Fruit fly (Drosophila melanogaster) whole organism, prepupa: ENCODE data around the gene CG44774.

Experiments used
- CG10631 ChIP-seq: fragments of 200-800 bp; sonication (Bioruptor generic); optimal IDR thresholded peaks from 2 replicates; lab custom pipeline; 2016; ENCODE audit warnings: missing biosample characterization, missing genetic modification characterization
- CG10669 ChIP-seq: fragments of 200-800 bp; sonication (Bioruptor generic); optimal IDR thresholded peaks from 3 replicates; lab custom pipeline; 2018; ENCODE audit warnings: missing biosample characterization, mild to moderate bottlenecking, missing genetic modification characterization, moderate library complexity
- CG11762 ChIP-seq: fragments of 200-800 bp; sonication (Bioruptor generic); optimal IDR thresholded peaks from 3 replicates; lab custom pipeline; 2016; ENCODE audit warnings: missing biosample characterization, missing genetic modification characterization; ENCODE audit not compliant: insufficient read depth
- CG16779 ChIP-seq: fragments of 200-800 bp; sonication (Bioruptor generic); optimal IDR thresholded peaks from 3 replicates; lab custom pipeline; 2017; ENCODE audit warnings: missing biosample characterization, mild to moderate bottlenecking, missing genetic modification characterization
- CG3032 ChIP-seq: fragments of 200-800 bp; optimal IDR thresholded peaks from 2 replicates; lab custom pipeline; 2019; ENCODE audit warnings: missing biosample characterization, mild to moderate bottlenecking, missing genetic modification characterization, moderate library complexity
- CG31627 ChIP-seq: fragments of 200-800 bp; sonication (Bioruptor generic); optimal IDR thresholded peaks from 3 replicates; lab custom pipeline; 2016; ENCODE audit warnings: missing biosample characterization, missing genetic modification characterization
- CG32006 ChIP-seq: fragments of 200-800 bp; sonication (Bioruptor generic); optimal IDR thresholded peaks from 3 replicates; lab custom pipeline; 2017; ENCODE audit warnings: missing biosample characterization, mild to moderate bottlenecking, missing genetic modification characterization
- CG34406 ChIP-seq: fragments of 200-800 bp; sonication (Bioruptor generic); optimal IDR thresholded peaks from 3 replicates; lab custom pipeline; 2016; ENCODE audit warnings: missing biosample characterization, missing genetic modification characterization
- CG3919 ChIP-seq: fragments of 200-800 bp; sonication (Bioruptor generic); optimal IDR thresholded peaks from 3 replicates; lab custom pipeline; 2016; ENCODE audit warnings: missing biosample characterization, missing genetic modification characterization
- CG6163 ChIP-seq: fragments of 200-800 bp; sonication (Bioruptor generic); IDR thresholded peaks from 3 replicates; pipeline ENCODE4 v1.3.6; 2022; ENCODE audit warnings: missing biosample characterization, missing genetic modification characterization
- CG6276 ChIP-seq: fragments of 200-800 bp; sonication (Bioruptor generic); optimal IDR thresholded peaks from 2 replicates; lab custom pipeline; 2017; ENCODE audit warnings: missing biosample characterization, mild to moderate bottlenecking, missing genetic modification characterization
- CG6792 ChIP-seq: fragments of 200-800 bp; sonication (Bioruptor generic); optimal IDR thresholded peaks from 3 replicates; lab custom pipeline; 2016; ENCODE audit warnings: missing biosample characterization, missing genetic modification characterization
- CG6808 ChIP-seq: fragments of 200-800 bp; sonication (Bioruptor generic); optimal IDR thresholded peaks from 3 replicates; lab custom pipeline; 2017; ENCODE audit warnings: missing biosample characterization, missing genetic modification characterization, mild to moderate bottlenecking, moderate library complexity, missing genetic modification reagents
- CG6854 ChIP-seq: fragments of 200-800 bp; sonication (Bioruptor generic); optimal IDR thresholded peaks from 2 replicates; lab custom pipeline; 2017; ENCODE audit warnings: missing biosample characterization, mild to moderate bottlenecking, missing genetic modification characterization
- CG7368 ChIP-seq: fragments of 200-800 bp; sonication (Bioruptor generic); optimal IDR thresholded peaks from 3 replicates; lab custom pipeline; 2016; ENCODE audit warnings: missing biosample characterization, missing genetic modification characterization
- CG8319 ChIP-seq: fragments of 200-800 bp; sonication (Bioruptor generic); optimal IDR thresholded peaks from 3 replicates; lab custom pipeline; 2016; ENCODE audit warnings: missing biosample characterization, missing genetic modification characterization
- CG8632 ChIP-seq: fragments of 200-800 bp; sonication (Bioruptor generic); optimal IDR thresholded peaks from 3 replicates; lab custom pipeline; 2016; ENCODE audit warnings: missing biosample characterization, missing genetic modification characterization
- CG9139 ChIP-seq: fragments of 200-800 bp; sonication (Bioruptor generic); optimal IDR thresholded peaks from 3 replicates; lab custom pipeline; 2017; ENCODE audit warnings: missing biosample characterization, mild to moderate bottlenecking, missing genetic modification characterization
- Eip78C ChIP-seq: fragments of 200-800 bp; sonication (Bioruptor generic); peaks from one replicate; lab custom pipeline; 2016; ENCODE audit warnings: missing biosample characterization, missing genetic modification characterization
- Ets21C ChIP-seq: fragments of 200-800 bp; sonication (Bioruptor generic); optimal IDR thresholded peaks from 3 replicates; lab custom pipeline; 2016; ENCODE audit warnings: missing biosample characterization, missing genetic modification characterization
- Ets96B ChIP-seq: fragments of 200-800 bp; optimal IDR thresholded peaks from 2 replicates; lab custom pipeline; 2019; ENCODE audit warnings: missing biosample characterization, mild to moderate bottlenecking, missing genetic modification characterization, moderate library complexity
- Gug ChIP-seq: fragments of 200-800 bp; sonication (Bioruptor generic); IDR thresholded peaks from 2 replicates; pipeline ENCODE4 v1.3.6; 2022; ENCODE audit warnings: missing biosample characterization, missing genetic modification characterization
- Hr38 ChIP-seq: sonication (Bioruptor generic); optimal IDR thresholded peaks from 2 replicates; lab custom pipeline; 2016; ENCODE audit warnings: missing biosample characterization, missing genetic modification characterization
- Hr39 ChIP-seq: fragments of 200-800 bp; sonication (Bioruptor generic); optimal IDR thresholded peaks from 2 replicates; lab custom pipeline; 2016; ENCODE audit warnings: missing biosample characterization, missing genetic modification characterization
- Hr4 ChIP-seq: fragments of 200-800 bp; sonication (Bioruptor generic); optimal IDR thresholded peaks from 3 replicates; lab custom pipeline; 2016; ENCODE audit warnings: missing biosample characterization, missing genetic modification characterization
- Lpt ChIP-seq: fragments of 200-800 bp; sonication (Bioruptor generic); optimal IDR thresholded peaks from 3 replicates; lab custom pipeline; 2016; ENCODE audit warnings: missing biosample characterization, missing genetic modification characterization
- Met ChIP-seq: fragments of 200-800 bp; sonication (Bioruptor generic); optimal IDR thresholded peaks from 3 replicates; lab custom pipeline; 2016; ENCODE audit warnings: missing biosample characterization, missing genetic modification characterization
- OdsH ChIP-seq: fragments of 200-800 bp; sonication (Bioruptor generic); optimal IDR thresholded peaks from 3 replicates; lab custom pipeline; 2016; ENCODE audit warnings: missing biosample characterization, missing genetic modification characterization
- Smox ChIP-seq: fragments of 200-800 bp; sonication (Bioruptor generic); optimal IDR thresholded peaks from 3 replicates; lab custom pipeline; 2016; ENCODE audit warnings: missing biosample characterization, missing genetic modification characterization
- Sox102F ChIP-seq: fragments of 200-800 bp; sonication (Bioruptor generic); optimal IDR thresholded peaks from 2 replicates; lab custom pipeline; 2016; ENCODE audit warnings: missing biosample characterization, mild to moderate bottlenecking, missing genetic modification characterization
- Sox14 ChIP-seq: fragments of 200-800 bp; sonication (Bioruptor generic); optimal IDR thresholded peaks from 3 replicates; lab custom pipeline; 2016; ENCODE audit warnings: missing biosample characterization, missing genetic modification characterization
- Sox15 ChIP-seq: fragments of 200-800 bp; sonication (Bioruptor generic); optimal IDR thresholded peaks from 3 replicates; lab custom pipeline; 2016; ENCODE audit warnings: missing biosample characterization, missing genetic modification characterization
- achi ChIP-seq: fragments of 200-800 bp; sonication (Bioruptor generic); optimal IDR thresholded peaks from 3 replicates; lab custom pipeline; 2016; ENCODE audit warnings: missing biosample characterization, missing genetic modification characterization
- cyc ChIP-seq: fragments of 200-800 bp; sonication (Bioruptor generic); optimal IDR thresholded peaks from 3 replicates; lab custom pipeline; 2016; ENCODE audit warnings: missing biosample characterization, missing genetic modification characterization
- dac ChIP-seq: fragments of 200-800 bp; sonication (Bioruptor generic); optimal IDR thresholded peaks from 2 replicates; lab custom pipeline; 2017; ENCODE audit warnings: missing biosample characterization, mild to moderate bottlenecking, missing genetic modification characterization
- dsx ChIP-seq: fragments of 200-800 bp; optimal IDR thresholded peaks from 3 replicates; lab custom pipeline; 2019; ENCODE audit warnings: missing biosample characterization, mild to moderate bottlenecking, missing genetic modification characterization, moderate library complexity; ENCODE audit not compliant: poor library complexity, severe bottlenecking
- esn ChIP-seq: fragments of 200-800 bp; sonication (Bioruptor generic); optimal IDR thresholded peaks from 2 replicates; lab custom pipeline; 2016; ENCODE audit warnings: missing biosample characterization, mild to moderate bottlenecking, missing genetic modification characterization, moderate library complexity
- fd59A ChIP-seq: fragments of 200-800 bp; sonication (Bioruptor generic); optimal IDR thresholded peaks from 2 replicates; lab custom pipeline; 2017; ENCODE audit warnings: missing biosample characterization, mild to moderate bottlenecking, missing genetic modification characterization, missing genetic modification reagents
- fd85E ChIP-seq: fragments of 200-800 bp; sonication (Bioruptor generic); optimal IDR thresholded peaks from 3 replicates; lab custom pipeline; 2016; ENCODE audit warnings: missing biosample characterization, missing genetic modification characterization
- pdm3 ChIP-seq: fragments of 200-800 bp; sonication (Bioruptor generic); optimal IDR thresholded peaks from 3 replicates; lab custom pipeline; 2016; ENCODE audit warnings: missing biosample characterization, missing genetic modification characterization
- salr ChIP-seq, 2 experiments: fragments of 200-800 bp; sonication (Bioruptor generic); optimal IDR thresholded peaks; 3 replicates each; lab custom pipeline; 2016 to 2018; ENCODE audit warnings: missing biosample characterization in 2 of 2, missing genetic modification characterization in 2 of 2, mild to moderate bottlenecking in 1 of 2
- ss ChIP-seq, 2 experiments: fragments of 200-800 bp; sonication (Bioruptor generic); optimal IDR thresholded peaks; 2 replicates in 1 of 2; 3 replicates in 1 of 2; lab custom pipeline; 2017 to 2018; ENCODE audit warnings: mild to moderate bottlenecking in 2 of 2, missing biosample characterization in 2 of 2, missing genetic modification characterization in 2 of 2, moderate library complexity in 1 of 2
- svp ChIP-seq: fragments of 200-800 bp; sonication (Bioruptor generic); peaks from one replicate; lab custom pipeline; 2016; ENCODE audit warnings: missing biosample characterization, missing genetic modification characterization
- topi ChIP-seq: fragments of 200-800 bp; sonication (Bioruptor generic); optimal IDR thresholded peaks from 3 replicates; lab custom pipeline; 2016; ENCODE audit warnings: missing biosample characterization, missing genetic modification characterization
- vri ChIP-seq: fragments of 200-800 bp; sonication (Bioruptor generic); optimal IDR thresholded peaks from 3 replicates; lab custom pipeline; 2016; ENCODE audit warnings: missing biosample characterization, mild to moderate bottlenecking, missing genetic modification characterization

CG44774 gene

DNA sequence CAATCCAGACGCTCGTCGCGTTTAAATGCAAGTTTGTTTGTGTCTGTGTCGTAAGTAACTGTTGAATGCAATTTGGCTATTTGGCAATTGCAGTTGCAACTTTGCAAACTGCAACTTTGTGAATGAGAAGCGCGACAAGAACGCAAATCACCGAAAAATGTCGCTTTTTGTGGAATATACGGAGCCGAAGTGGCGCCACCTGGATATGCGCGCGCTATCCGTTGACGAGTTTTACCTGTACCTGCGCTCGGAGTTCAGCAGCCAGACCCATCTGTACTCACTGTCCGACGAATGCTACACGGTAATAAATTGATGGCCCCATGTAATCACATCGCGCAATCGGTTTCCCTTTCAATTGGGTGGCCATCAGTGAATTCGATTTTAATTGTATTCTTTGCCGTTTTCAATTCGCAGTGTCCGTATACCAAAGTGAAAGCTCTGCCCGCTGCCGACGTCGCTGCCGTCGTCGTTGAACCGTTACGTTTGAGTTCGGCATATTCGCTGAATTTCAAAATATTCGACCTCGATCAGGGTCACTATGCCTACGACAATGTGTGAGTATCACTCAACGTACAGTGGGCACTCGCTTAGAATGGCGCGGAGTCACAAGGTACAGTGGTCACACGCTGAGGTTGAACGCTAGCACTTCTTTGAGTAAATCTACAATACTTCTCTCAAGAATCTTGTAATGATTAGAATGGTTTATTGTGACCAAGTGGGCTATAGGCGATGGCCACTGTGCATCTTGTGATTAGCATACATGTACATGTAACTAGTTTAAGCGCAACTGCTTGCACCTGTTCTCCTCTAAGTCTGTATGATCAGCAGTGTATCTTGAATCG is 18.6 kb downstream of the CG44774 start (continued):
- TF ChIP-seq fd59A: peak; percentile 72
- peak; percentile 63 for TF ChIP-seq Hr39 (GFP tag; lab: Kevin White, UChicago)
- TF ChIP-seq CG10631 (GFP tag; lab: Kevin White, UChicago): peak; percentile 78
- peak; percentile 80 for TF ChIP-seq CG10669 (GFP tag; lab: Kevin White, UChicago)
- TF ChIP-seq OdsH (GFP tag; lab: Kevin White, UChicago): peak; percentile 88
- TF ChIP-seq dac (GFP tag; lab: Kevin White, UChicago): peak; percentile 81
- peak; percentile 81 for TF ChIP-seq CG6276 (GFP tag; lab: Kevin White, UChicago)
- TF ChIP-seq achi (GFP tag; lab: Kevin White, UChicago): peak; percentile 82
- TF ChIP-seq Sox15: peak; percentile 87
- TF ChIP-seq topi (GFP tag; lab: Kevin White, UChicago): peak; percentile 58
- TF ChIP-seq CG7368: peak; percentile 90
- TF ChIP-seq svp: peak; percentile 91
- TF ChIP-seq Gug: peak; percentile 89
- TF ChIP-seq CG6792: peak; percentile 82
- TF ChIP-seq Sox102F: peak; percentile 51
- TF ChIP-seq pdm3 (GFP tag; lab: Kevin White, UChicago): peak; percentile 91
- TF ChIP-seq Sox14: peak; percentile 75
- peak; percentile 78 for TF ChIP-seq Lpt
- peak; percentile 74 for TF ChIP-seq CG34406 (GFP tag; lab: Kevin White, UChicago)
- peak; percentile 90 for TF ChIP-seq CG32006
- TF ChIP-seq Hr4 (GFP tag; lab: Kevin White, UChicago): peak; percentile 89
- peak; percentile 32 for TF ChIP-seq Ets21C (GFP tag; lab: Kevin White, UChicago)
- peak; percentile 58 for TF ChIP-seq esn (GFP tag; lab: Kevin White, UChicago)
- TF ChIP-seq CG3032 (tag; lab: Kevin White, UChicago): peak; percentile 67
- TF ChIP-seq CG8632 (GFP tag; lab: Kevin White, UChicago): peak; percentile 81
- peak; percentile 48 for TF ChIP-seq Smox
- TF ChIP-seq vri (GFP tag; lab: Kevin White, UChicago): no peak
- TF ChIP-seq salr (GFP tag; optimal IDR thresholded peaks at IDR 0.05; lab: Kevin White, UChicago): peak; percentile 72 to 79
- peak; percentile 79 for TF ChIP-seq CG11762 (GFP tag; lab: Kevin White, UChicago)
- TF ChIP-seq Ets96B (tag; lab: Kevin White, UChicago): peak; percentile 75
- TF ChIP-seq CG31627 (GFP tag; lab: Kevin White, UChicago): peak; percentile 63
- TF ChIP-seq Met (GFP tag; lab: Kevin White, UChicago): peak; percentile 60
- peak; percentile 84 for TF ChIP-seq CG8319
- TF ChIP-seq CG9139 (GFP tag; lab: Kevin White, UChicago): peak; percentile 47
- TF ChIP-seq CG6854: no peak
- TF ChIP-seq CG3919 (GFP tag; lab: Kevin White, UChicago): peak; percentile 89
- TF ChIP-seq CG6808: peak; percentile 73

DNA sequence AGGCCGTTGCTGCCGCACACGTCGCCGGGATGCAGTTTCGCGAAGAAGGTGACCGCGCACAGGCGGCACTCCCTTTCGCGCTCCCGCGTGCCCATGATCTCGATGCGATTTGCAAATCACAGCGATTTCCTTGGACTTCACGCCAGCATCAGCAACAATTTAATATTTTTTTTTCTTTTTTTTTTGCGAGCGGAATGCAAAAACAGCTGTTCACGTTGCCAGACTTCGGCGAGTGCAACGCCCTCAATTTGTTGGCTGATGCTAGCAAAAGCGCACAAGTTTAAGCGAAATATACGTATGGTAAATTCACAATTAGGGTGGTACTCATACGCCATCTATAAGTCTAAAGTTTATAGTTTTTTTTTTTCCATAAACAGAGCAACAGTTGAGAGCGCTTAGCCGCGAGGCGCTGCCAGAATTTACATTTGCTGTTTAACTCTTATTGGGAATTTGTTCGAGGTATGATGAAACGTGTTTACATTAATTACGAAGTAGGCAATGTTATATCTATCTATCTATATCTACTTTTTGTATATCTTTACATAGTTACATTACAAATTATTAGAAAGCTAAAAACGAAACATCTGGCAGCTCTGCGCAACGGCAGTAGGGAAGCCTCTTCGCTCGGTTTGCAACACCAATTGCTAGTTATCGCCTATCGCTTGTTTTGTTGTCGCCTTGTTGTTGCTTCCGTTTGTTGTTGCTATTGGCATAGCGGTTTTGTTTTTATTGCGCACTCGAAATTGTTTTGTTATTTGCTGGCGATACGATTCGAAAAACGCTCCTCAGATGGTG is 19.5 kb downstream of the CG44774 start, which contains the start of the genes CG4041 and Hgsnat:
TSS of gene CG4041 (minus strand) at position 220 of the 795 bp plus-strand sequence.
TSS of gene Hgsnat (plus strand) at position 503 of the 795 bp plus-strand sequence.
- TF ChIP-seq CG32006: no peak
- TF ChIP-seq CG6163 (GFP tag; lab: Robert Waterston, UW): peak; percentile 12; the same call in 2 of the 3 replicates
- no peak for TF ChIP-seq CG3919 (GFP tag; lab: Kevin White, UChicago)
- peak; percentile 44 for TF ChIP-seq esn (GFP tag; lab: Kevin White, UChicago)
- peak; percentile 58 for TF ChIP-seq dsx (GFP tag; lab: Kevin White, UChicago)
- TF ChIP-seq Sox102F: peak; percentile 15
- TF ChIP-seq CG34406 (GFP tag; lab: Kevin White, UChicago): peak; percentile 21
- peak; percentile 43 for TF ChIP-seq achi (GFP tag; lab: Kevin White, UChicago)
- TF ChIP-seq CG8632 (GFP tag; lab: Kevin White, UChicago): no peak
- TF ChIP-seq CG31627 (GFP tag; lab: Kevin White, UChicago): peak; percentile 34
- no peak for TF ChIP-seq CG6276 (GFP tag; lab: Kevin White, UChicago)
- no peak for TF ChIP-seq Hr38
- TF ChIP-seq Hr4 (GFP tag; lab: Kevin White, UChicago): peak; percentile 15
- TF ChIP-seq CG8319: no peak
- TF ChIP-seq Sox14: peak; percentile 46
- peak; percentile 48 for TF ChIP-seq pdm3 (GFP tag; lab: Kevin White, UChicago)
- peak; percentile 6 for TF ChIP-seq CG10669 (GFP tag; lab: Kevin White, UChicago)
- TF ChIP-seq ss (GFP tag; optimal IDR thresholded peaks at IDR 0.05; lab: Kevin White, UChicago): no peak
- TF ChIP-seq fd85E (GFP tag; lab: Kevin White, UChicago): no peak
- peak; percentile 44 for TF ChIP-seq CG10631 (GFP tag; lab: Kevin White, UChicago)
- TF ChIP-seq fd59A: no peak
- peak; percentile 35 for TF ChIP-seq Hr39 (GFP tag; lab: Kevin White, UChicago)
- TF ChIP-seq Ets21C (GFP tag; lab: Kevin White, UChicago): no peak
- no peak for TF ChIP-seq CG16779 (tag; lab: Kevin White, UChicago)
- peak; percentile 69 for TF ChIP-seq Eip78C (GFP tag; lab: Kevin White, UChicago)
- TF ChIP-seq cyc (GFP tag; lab: Kevin White, UChicago): peak; percentile 32
